Worm (Caenorhabditis elegans) whole organism, L2 larva: ENCODE data around the gene unc-9.

Experiments
- elt-1 ChIP-seq: fragments of 150-350 bp; optimal IDR thresholded peaks from 2 replicates; lab custom pipeline; 2014; ENCODE audit warnings: missing biosample characterization, missing genetic modification characterization
- nhr-11 ChIP-seq: fragments of 150-350 bp; optimal IDR thresholded peaks from 2 replicates; lab custom pipeline; 2014; ENCODE audit warnings: missing biosample characterization, missing genetic modification characterization
- peb-1 ChIP-seq: fragments of 150-350 bp; optimal IDR thresholded peaks from 2 replicates; lab custom pipeline; 2014; ENCODE audit warnings: missing biosample characterization, missing genetic modification characterization
- sma-3 ChIP-seq: sonication (generic microtip); optimal IDR thresholded peaks from 2 replicates; lab custom pipeline; 2016; ENCODE audit warnings: missing genetic modification reagents, missing genetic modification characterization, missing compliant biosample characterization

- TF ChIP-seq nhr-11 (tag; lab: Kevin White, UChicago): no peak
- no peak for TF ChIP-seq elt-1 (tag; lab: Kevin White, UChicago)
- TF ChIP-seq sma-3 (GFP tag; lab: Kevin White, UChicago): no peak
- TF ChIP-seq peb-1: no peak
Measured at ce11 chrX:13251914-13252434, 50.4 kb downstream of the unc-9 start, which contains the start of gene nhr-32.
